Worm (Caenorhabditis elegans): ENCODE results near the gene pho-1.

pho-1 gene

DNA sequence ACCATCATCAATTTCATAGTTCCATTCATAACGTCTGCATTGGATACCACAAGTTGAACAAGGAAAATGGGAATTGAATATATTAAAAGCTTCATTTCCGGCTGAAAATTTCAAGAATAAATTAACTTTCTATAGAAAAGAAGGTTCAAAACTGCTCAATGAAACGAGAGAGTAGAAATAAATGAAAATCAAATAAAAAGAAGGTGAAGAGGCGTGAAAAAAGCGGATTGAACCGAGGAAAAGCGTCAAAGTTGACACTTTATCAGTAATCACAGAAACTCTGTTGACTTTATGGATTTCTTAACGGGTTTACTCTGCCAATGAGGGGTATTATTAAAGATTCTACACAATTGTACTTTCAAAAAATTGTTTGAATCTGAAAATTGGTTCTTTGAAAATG, 2.7 kb upstream of the pho-1 start, which contains the start of gene pho-4:
Gene pho-4 (minus strand): TSS at position 101 of the 400 bp plus-strand sequence.
- TF ChIP-seq ets-4 (GFP tag; optimal IDR thresholded peaks at IDR 0.05) (no peak), F37B4.10 (GFP tag; IDR thresholded peaks at IDR 0.05) (no peak), hmg-20 (GFP tag; IDR thresholded peaks at IDR 0.05) (no peak), nfyb-1 (GFP tag; IDR thresholded peaks at IDR 0.05) (no peak), F39B2.1 (GFP tag; IDR thresholded peaks at IDR 0.05) (no peak), F10E7.11 (tag; optimal IDR thresholded peaks at IDR 0.05) (no peak), lin-40 (tag; optimal IDR thresholded peaks at IDR 0.05) (no peak), pha-4 (tag; optimal IDR thresholded peaks at IDR 0.05) (no peak), gei-17 (GFP tag; optimal IDR thresholded peaks at IDR 0.05) (no peak)

DNA sequence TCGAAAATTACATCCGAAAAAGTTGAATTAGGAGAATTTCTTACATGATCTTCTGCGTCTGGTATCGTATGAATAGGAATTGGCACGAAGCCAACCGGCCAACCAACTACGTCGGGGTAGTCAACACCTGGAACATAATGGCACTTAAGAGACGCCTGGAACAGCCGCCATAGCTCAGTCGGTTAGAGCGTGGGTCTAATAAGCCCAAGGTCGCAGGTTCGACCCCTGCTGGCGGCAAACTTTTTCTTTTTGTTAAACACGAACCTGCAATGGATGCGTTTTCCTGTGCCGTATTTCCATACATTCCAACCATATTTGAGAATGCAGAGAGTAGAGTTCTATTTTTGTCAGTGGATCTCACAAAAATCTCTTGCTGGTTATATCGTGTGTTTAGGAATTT, 2.1 kb upstream of the pho-1 start:
- TF ChIP-seq dpl-1 (GFP tag; optimal IDR thresholded peaks at IDR 0.05) (no peak), K12H6.12 (tag; optimal IDR thresholded peaks at IDR 0.05) (no peak), nhr-179 (tag; optimal IDR thresholded peaks at IDR 0.05) (no peak), cebp-2 (GFP tag; IDR thresholded peaks at IDR 0.05) (no peak), ztf-18 (tag; optimal IDR thresholded peaks at IDR 0.05) (peak; percentile 4), F49E8.2 (tag; optimal IDR thresholded peaks at IDR 0.05; ENCODE audit: insufficient read depth) (no peak), nhr-120 (GFP tag; IDR thresholded peaks at IDR 0.05) (no peak), ztf-28 (GFP tag; IDR thresholded peaks at IDR 0.05) (0 out of 2 replicates have a peak, but pooled peaks have one; percentile 24), hmg-1.2 (GFP tag; IDR thresholded peaks at IDR 0.05) (peak; percentile 59), B0035.1 (tag; optimal IDR thresholded peaks at IDR 0.05) (no peak), Y79H2A.3 (GFP tag; conservative IDR thresholded peaks at IDR 0.05) (0 out of 2 replicates have a peak, but pooled peaks have one; percentile 28), tbx-9 (tag; optimal IDR thresholded peaks at IDR 0.05; ENCODE audit: borderline replicate concordance) (no peak), lin-35 (GFP tag; optimal IDR thresholded peaks at IDR 0.05) (no peak), mes-4 (tag; optimal IDR thresholded peaks at IDR 0.05) (no peak), ceh-58 (GFP tag; IDR thresholded peaks at IDR 0.05) (no peak), ceh-40 (GFP tag; IDR thresholded peaks at IDR 0.05) (no peak), ztf-6 (GFP tag; IDR thresholded peaks at IDR 0.05) (no peak), Y53G8AR.9 (GFP tag; conservative IDR thresholded peaks at IDR 0.05) (no peak), K11D2.4 (GFP tag; IDR thresholded peaks at IDR 0.05) (no peak), repo-1 (tag; optimal IDR thresholded peaks at IDR 0.05) (no peak), nhr-27 (tag; optimal IDR thresholded peaks at IDR 0.05) (no peak), hsf-1 (GFP tag; IDR thresholded peaks at IDR 0.05) (no peak), dox-1 (GFP tag; IDR thresholded peaks at IDR 0.05) (peak; percentile 64; the same call in 1 of the 2 replicates), ztf-22 (GFP tag; optimal IDR thresholded peaks at IDR 0.05) (no peak), nfya-2 (GFP tag; IDR thresholded peaks at IDR 0.05) (no peak), C06A6.2 (GFP tag; conservative IDR thresholded peaks at IDR 0.05) (no peak), let-526 (GFP tag; IDR thresholded peaks at IDR 0.05) (no peak), snpc-4 (GFP tag; optimal IDR thresholded peaks at IDR 0.05) (no peak), snpc-4 (tag; optimal IDR thresholded peaks at IDR 0.05) (no peak), zfh-2 (GFP tag; conservative IDR thresholded peaks at IDR 0.05) (no peak), F37B4.10 (GFP tag; IDR thresholded peaks at IDR 0.05) (no peak), ekl-4 (GFP tag; IDR thresholded peaks at IDR 0.05) (peak; percentile 53; the same call in 1 of the 2 replicates), B0336.3 (GFP tag; IDR thresholded peaks at IDR 0.05) (no peak), madf-3 (GFP tag; IDR thresholded peaks at IDR 0.05) (no peak), pbrm-1 (GFP tag; IDR thresholded peaks at IDR 0.05) (peak; percentile 78), hlh-26 (GFP tag; conservative IDR thresholded peaks at IDR 0.05) (no peak), unc-130 (GFP tag; optimal IDR thresholded peaks at IDR 0.05) (no peak), lsy-27 (tag; optimal IDR thresholded peaks at IDR 0.05; ENCODE audit: borderline replicate concordance, insufficient read depth) (no peak), unc-62 (GFP tag; optimal IDR thresholded peaks at IDR 0.05) (no peak), atf-7 (tag; optimal IDR thresholded peaks at IDR 0.05) (no peak), fkh-3 (tag; optimal IDR thresholded peaks at IDR 0.05) (no peak)
